Worm (Caenorhabditis elegans) whole organism, L2 larva: ENCODE results near the gene cyb-1.

Experiments used
- C34F6.9 ChIP-seq: fragments of 150-350 bp; optimal IDR thresholded peaks from 2 replicates; lab custom pipeline; 2014; ENCODE audit warnings: missing biosample characterization, missing genetic modification characterization
- R02D3.7 ChIP-seq: fragments of 150-350 bp; optimal IDR thresholded peaks from 2 replicates; lab custom pipeline; 2014; ENCODE audit warnings: missing biosample characterization, missing genetic modification characterization
- Y55F3AM.14 ChIP-seq: fragments of 200-800 bp; sonication (Bioruptor generic); optimal IDR thresholded peaks from 2 replicates; lab custom pipeline; 2018; ENCODE audit warnings: mild to moderate bottlenecking, missing genetic modification characterization, missing compliant biosample characterization
- ZK546.5 ChIP-seq: sonication (generic microtip); optimal IDR thresholded peaks from 2 replicates; lab custom pipeline; 2017; ENCODE audit warnings: missing biosample characterization, missing genetic modification characterization
- alr-1 ChIP-seq: fragments of 150-350 bp; optimal IDR thresholded peaks from 2 replicates; lab custom pipeline; 2014; ENCODE audit warnings: missing biosample characterization, missing genetic modification characterization
- ama-1 ChIP-seq: fragments of 150-350 bp; optimal IDR thresholded peaks from 2 replicates; lab custom pipeline; 2018; ENCODE audit warnings: inconsistent platforms
- blmp-1 ChIP-seq: sonication (generic microtip); optimal IDR thresholded peaks from 2 replicates; lab custom pipeline; 2017; ENCODE audit warnings: missing genetic modification characterization, mild to moderate bottlenecking, missing compliant biosample characterization, antibody characterized with exemption, moderate library complexity; ENCODE audit not compliant: insufficient read depth
- dmd-4 ChIP-seq: sonication (generic microtip); optimal IDR thresholded peaks from 2 replicates; lab custom pipeline; 2017; ENCODE audit warnings: missing biosample characterization, missing genetic modification characterization
- egl-27 ChIP-seq: sonication (generic microtip); optimal IDR thresholded peaks from 3 replicates; lab custom pipeline; 2017; ENCODE audit warnings: missing biosample characterization, missing genetic modification reagents, missing genetic modification characterization
- elt-1 ChIP-seq: fragments of 150-350 bp; optimal IDR thresholded peaks from 2 replicates; lab custom pipeline; 2014; ENCODE audit warnings: missing biosample characterization, missing genetic modification characterization
- fos-1 ChIP-seq: fragments of 150-350 bp; optimal IDR thresholded peaks from 2 replicates; lab custom pipeline; 2014; ENCODE audit warnings: missing biosample characterization, missing genetic modification characterization
- gmeb-1 ChIP-seq: fragments of 150-350 bp; optimal IDR thresholded peaks from 2 replicates; lab custom pipeline; 2014; ENCODE audit warnings: missing biosample characterization, missing genetic modification characterization
- lin-11 ChIP-seq: fragments of 150-350 bp; sonication (generic microtip); optimal IDR thresholded peaks from 2 replicates; lab custom pipeline; 2014; ENCODE audit warnings: missing biosample characterization, missing genetic modification characterization, inconsistent platforms, mixed read lengths
- lin-13 ChIP-seq: fragments of 150-350 bp; optimal IDR thresholded peaks from 2 replicates; lab custom pipeline; 2014; ENCODE audit warnings: missing biosample characterization, missing genetic modification reagents, missing genetic modification characterization
- lin-39 ChIP-seq: fragments of 150-350 bp; optimal IDR thresholded peaks from 2 replicates; lab custom pipeline; 2014; ENCODE audit warnings: missing biosample characterization, missing genetic modification reagents, missing genetic modification characterization
- lsy-2 ChIP-seq, 2 experiments: fragments of 150-350 bp in 1 of 2; sonication (generic microtip) in 1 of 2; optimal IDR thresholded peaks; 2 replicates each; lab custom pipeline; 2014 to 2017; ENCODE audit warnings: missing biosample characterization in 2 of 2, missing genetic modification characterization in 2 of 2
- mab-5 ChIP-seq: fragments of 150-350 bp; optimal IDR thresholded peaks from 2 replicates; lab custom pipeline; 2014; ENCODE audit warnings: missing biosample characterization, missing genetic modification characterization
- mbf-1 ChIP-seq: sonication (generic microtip); optimal IDR thresholded peaks from 2 replicates; lab custom pipeline; 2017; ENCODE audit warnings: missing biosample characterization, missing genetic modification characterization
- mdl-1 ChIP-seq, 2 experiments: fragments of 150-350 bp in 1 of 2; sonication (generic microtip) in 1 of 2; optimal IDR thresholded peaks; 2 replicates each; lab custom pipeline; 2017; ENCODE audit warnings: missing biosample characterization in 2 of 2, missing genetic modification characterization in 2 of 2
- nhr-10 ChIP-seq: sonication (generic microtip); optimal IDR thresholded peaks from 2 replicates; lab custom pipeline; 2017; ENCODE audit warnings: missing biosample characterization, missing genetic modification characterization
- nhr-21 ChIP-seq: fragments of 150-350 bp; optimal IDR thresholded peaks from 2 replicates; lab custom pipeline; 2014; ENCODE audit warnings: missing biosample characterization, missing genetic modification characterization
- nhr-23 ChIP-seq: fragments of 150-350 bp; optimal IDR thresholded peaks from 2 replicates; lab custom pipeline; 2014; ENCODE audit warnings: missing biosample characterization, missing genetic modification reagents, missing genetic modification characterization
- nhr-25 ChIP-seq: fragments of 150-350 bp; sonication (generic microtip); optimal IDR thresholded peaks from 3 replicates; lab custom pipeline; 2014; ENCODE audit warnings: missing biosample characterization, missing genetic modification characterization
- nhr-6 ChIP-seq: fragments of 150-350 bp; optimal IDR thresholded peaks from 2 replicates; lab custom pipeline; 2014; ENCODE audit warnings: missing biosample characterization, missing genetic modification characterization
- peb-1 ChIP-seq: fragments of 150-350 bp; optimal IDR thresholded peaks from 2 replicates; lab custom pipeline; 2014; ENCODE audit warnings: missing biosample characterization, missing genetic modification characterization
- sma-3 ChIP-seq: sonication (generic microtip); optimal IDR thresholded peaks from 2 replicates; lab custom pipeline; 2016; ENCODE audit warnings: missing genetic modification reagents, missing genetic modification characterization, missing compliant biosample characterization
- sma-9 ChIP-seq, 2 experiments: fragments of 150-350 bp in 1 of 2; sonication (generic microtip) in 1 of 2; optimal IDR thresholded peaks; 2 replicates each; lab custom pipeline; 2014 to 2016; ENCODE audit warnings: missing genetic modification characterization in 2 of 2, mild to moderate bottlenecking in 1 of 2, missing biosample characterization in 1 of 2, missing compliant biosample characterization in 1 of 2, missing genetic modification reagents in 1 of 2, moderate library complexity in 1 of 2
- snpc-4 ChIP-seq: fragments of 150-350 bp; optimal IDR thresholded peaks from 2 replicates; lab custom pipeline; 2014; ENCODE audit warnings: missing biosample characterization, missing genetic modification characterization
- zag-1 ChIP-seq: fragments of 150-350 bp; optimal IDR thresholded peaks from 2 replicates; lab custom pipeline; 2014; ENCODE audit warnings: missing biosample characterization, missing genetic modification characterization
- ztf-1 ChIP-seq: fragments of 200-800 bp; sonication (Bioruptor generic); conservative IDR thresholded peaks from 2 replicates; pipeline ENCODE4 v1.3.6; 2022; ENCODE audit warnings: missing genetic modification characterization, missing compliant biosample characterization
- ztf-4 ChIP-seq: fragments of 150-350 bp; optimal IDR thresholded peaks from 2 replicates; lab custom pipeline; 2014; ENCODE audit warnings: missing biosample characterization, missing genetic modification characterization

The cyb-1 gene

DNA sequence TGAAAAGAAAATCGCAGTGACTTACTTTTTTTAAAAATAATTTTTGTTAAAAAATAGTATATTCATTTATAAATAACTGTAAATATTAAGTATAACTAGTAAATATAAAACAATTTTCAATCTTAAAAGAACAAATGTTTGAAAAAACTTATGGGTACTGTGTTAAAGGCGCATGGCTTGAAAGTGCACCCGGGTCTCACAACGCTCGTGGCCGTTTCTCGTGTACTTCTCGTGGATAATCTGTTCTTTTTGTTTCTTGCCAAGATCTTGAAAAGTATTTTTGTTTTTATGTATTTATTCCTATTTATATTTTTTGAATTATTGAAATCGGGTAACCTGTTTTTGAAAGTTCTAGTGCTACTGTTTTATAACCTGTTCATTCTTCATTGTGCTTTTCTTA is 31.1 kb downstream of the cyb-1 start:
- TF ChIP-seq lsy-2 (tag; optimal IDR thresholded peaks at IDR 0.05; lab: Kevin White, UChicago) (peak in 1 of 2 experiments; percentile 54), nhr-25 (tag; lab: Kevin White, UChicago) (no peak)

DNA sequence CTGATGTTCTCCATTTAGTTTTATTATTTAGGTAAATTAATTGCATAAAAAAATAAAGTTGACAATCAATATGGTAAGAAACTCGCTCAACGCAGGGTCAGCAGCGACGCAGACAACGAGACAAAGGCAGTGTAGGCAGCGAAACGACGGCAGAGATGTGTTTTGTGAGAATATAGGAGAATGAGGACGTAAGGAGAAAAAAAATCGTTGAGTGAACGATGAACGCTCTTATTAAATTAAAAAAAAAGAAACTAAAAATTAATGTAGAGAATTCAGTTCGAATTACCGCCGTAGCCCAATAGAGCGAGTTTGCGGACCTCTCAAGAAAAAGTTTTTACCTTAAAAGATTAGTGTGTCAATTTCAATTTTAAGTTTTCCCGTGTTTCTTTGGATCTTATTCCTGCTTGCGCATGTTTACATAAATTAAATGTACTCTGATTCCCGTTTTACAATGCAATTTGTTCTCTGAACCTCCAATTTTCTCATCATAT is 33.2 kb downstream of the cyb-1 start, which contains the start of gene T25B9.8:
Gene T25B9.8, minus strand, starts transcription at position 51 of the 491 bp plus-strand sequence.
- TF ChIP-seq lin-13 (GFP tag; lab: Kevin White, UChicago) (no peak), C34F6.9 (tag; lab: Kevin White, UChicago) (peak; percentile 0)

ce11 chrIV:10769353-10769752 is 34.3 kb downstream of the cyb-1 start, which contains the start of gene T25B9.9:
Gene T25B9.9 (plus strand): TSS chrIV:10769653.
- TF ChIP-seq sma-9 (GFP tag; optimal IDR thresholded peaks at IDR 0.05; lab: Kevin White, UChicago) (no peak), sma-9 (tag; optimal IDR thresholded peaks at IDR 0.05; lab: Kevin White, UChicago) (no peak), gmeb-1 (no peak), ztf-1 (GFP tag; lab: Robert Waterston, UW) (no peak)

ce11 chrIV:10771296-10771695 is 36.3 kb downstream of the cyb-1 start:
- TF ChIP-seq ama-1 (lab: Kevin White, UChicago) = no peak
- TF ChIP-seq nhr-25 (tag; lab: Kevin White, UChicago) = no peak
- TF ChIP-seq lsy-2 (tag; optimal IDR thresholded peaks at IDR 0.05; lab: Kevin White, UChicago) = no peak
- no peak for TF ChIP-seq mbf-1 (tag; lab: Kevin White, UChicago)

DNA sequence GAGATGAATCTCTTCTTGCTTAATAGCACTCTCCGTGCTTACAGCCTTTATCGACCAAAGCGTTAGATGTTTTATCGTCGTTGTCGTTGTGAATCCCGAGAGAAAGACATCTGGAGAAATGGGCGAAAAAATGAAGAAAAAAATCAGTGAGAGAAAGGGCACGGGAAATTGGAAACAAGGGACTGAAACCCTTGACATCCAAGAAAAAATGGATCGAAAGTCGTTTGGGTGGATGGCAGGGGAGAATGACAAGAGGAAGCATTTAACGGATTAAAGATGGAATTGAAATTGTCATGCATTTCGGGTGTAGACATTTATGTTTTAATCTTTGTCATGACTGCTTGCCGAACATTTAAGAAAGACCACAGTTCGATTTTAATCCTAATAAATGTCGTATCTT is 38.8 kb downstream of the cyb-1 start, which contains the start of gene inpp-1:
Gene inpp-1, minus strand, starts transcription at position 101 of the 400 bp plus-strand sequence.
- TF ChIP-seq zag-1 (tag; lab: Kevin White, UChicago) = no peak
- no peak for TF ChIP-seq nhr-6 (tag; lab: Kevin White, UChicago)
- TF ChIP-seq nhr-10 (tag; lab: Kevin White, UChicago) = no peak
- no peak for TF ChIP-seq lin-39 (tag; lab: Kevin White, UChicago)
- no peak for TF ChIP-seq ztf-1 (GFP tag; lab: Robert Waterston, UW)
- TF ChIP-seq lin-11 (tag; lab: Kevin White, UChicago) = no peak
- no peak for TF ChIP-seq sma-9 (GFP tag; optimal IDR thresholded peaks at IDR 0.05; lab: Kevin White, UChicago)
- no peak for TF ChIP-seq sma-9 (tag; optimal IDR thresholded peaks at IDR 0.05; lab: Kevin White, UChicago)
- no peak for TF ChIP-seq peb-1 (tag; lab: Kevin White, UChicago)
- no peak for TF ChIP-seq lsy-2 (tag; optimal IDR thresholded peaks at IDR 0.05; lab: Kevin White, UChicago)
- TF ChIP-seq elt-1 (tag; lab: Kevin White, UChicago) = no peak
- no peak for TF ChIP-seq blmp-1 (tag; lab: Kevin White, UChicago)
- TF ChIP-seq ztf-4 (tag; lab: Kevin White, UChicago) = no peak
- no peak for TF ChIP-seq fos-1
- TF ChIP-seq Y55F3AM.14 (GFP tag; lab: Kevin White, UChicago) = no peak

ce11 chrIV:10777076-10777475 is 42.1 kb downstream of the cyb-1 start:
- TF ChIP-seq ztf-1 (GFP tag; lab: Robert Waterston, UW) (no peak), alr-1 (tag; lab: Kevin White, UChicago) (no peak), lin-11 (tag; lab: Kevin White, UChicago) (no peak), zag-1 (tag; lab: Kevin White, UChicago) (no peak), dmd-4 (no peak), ama-1 (lab: Kevin White, UChicago) (no peak), C34F6.9 (tag; lab: Kevin White, UChicago) (no peak), mab-5 (no peak), nhr-23 (tag; lab: Kevin White, UChicago) (no peak), nhr-10 (tag; lab: Kevin White, UChicago) (no peak), nhr-21 (peak; percentile 2), nhr-6 (tag; lab: Kevin White, UChicago) (no peak), blmp-1 (tag; lab: Kevin White, UChicago) (peak; percentile 77), snpc-4 (tag; lab: Kevin White, UChicago) (no peak), R02D3.7 (tag; lab: Kevin White, UChicago) (no peak), sma-3 (GFP tag; lab: Kevin White, UChicago) (peak; percentile 73), nhr-25 (tag; lab: Kevin White, UChicago) (peak; percentile 48), sma-9 (GFP tag; optimal IDR thresholded peaks at IDR 0.05; lab: Kevin White, UChicago) (peak; percentile 74), sma-9 (tag; optimal IDR thresholded peaks at IDR 0.05; lab: Kevin White, UChicago) (no peak), lsy-2 (tag; optimal IDR thresholded peaks at IDR 0.05; lab: Kevin White, UChicago) (no peak), ZK546.5 (tag; lab: Kevin White, UChicago) (no peak), mdl-1 (tag; optimal IDR thresholded peaks at IDR 0.05; lab: Kevin White, UChicago) (no peak), egl-27 (tag; lab: Kevin White, UChicago) (no peak)
